Fruit fly (Drosophila melanogaster) whole organism, embryonic: ENCODE results near the gene sdk.
A peak's percentile ranks its signal among the peaks of the same experiment; 100 is the strongest.

Experiments
- Antp ChIP-seq: fragments of 200-800 bp; sonication (Bioruptor generic); optimal IDR thresholded peaks from 3 replicates; lab custom pipeline; 2016; ENCODE audit warnings: missing biosample characterization, missing genetic modification characterization
- B-H1 ChIP-seq: fragments of 200-800 bp; sonication (Bioruptor generic); IDR thresholded peaks from 3 replicates; pipeline ENCODE4 v1.3.6; 2022; ENCODE audit warnings: missing biosample characterization, missing genetic modification characterization
- Bgb ChIP-seq: fragments of 200-800 bp; sonication (Bioruptor generic); IDR thresholded peaks from 2 replicates; pipeline ENCODE4 v1.3.6; 2022; ENCODE audit warnings: missing biosample characterization, missing genetic modification characterization; ENCODE audit not compliant: partially characterized antibody
- CG11247 ChIP-seq: fragments of 200-800 bp; sonication (Bioruptor generic); IDR thresholded peaks from 2 replicates; pipeline ENCODE4 v1.3.6; 2022; ENCODE audit warnings: missing biosample characterization, missing genetic modification characterization
- CG12219 ChIP-seq: fragments of 200-800 bp; sonication (Bioruptor generic); optimal IDR thresholded peaks from 3 replicates; lab custom pipeline; 2018; ENCODE audit warnings: missing biosample characterization, mild to moderate bottlenecking, missing genetic modification characterization
- CG12299 ChIP-seq: fragments of 200-800 bp; sonication (Bioruptor generic); optimal IDR thresholded peaks from 2 replicates; lab custom pipeline; 2018; ENCODE audit warnings: missing biosample characterization, mild to moderate bottlenecking, missing genetic modification characterization
- CG12659 ChIP-seq: fragments of 200-800 bp; sonication (Bioruptor generic); optimal IDR thresholded peaks from 3 replicates; lab custom pipeline; 2017; ENCODE audit warnings: mild to moderate bottlenecking, missing biosample characterization, missing genetic modification reagents, missing genetic modification characterization
- CG12942 ChIP-seq: fragments of 200-800 bp; sonication (Bioruptor generic); optimal IDR thresholded peaks from 3 replicates; lab custom pipeline; 2016; ENCODE audit warnings: missing biosample characterization, missing genetic modification characterization
- CG13424 ChIP-seq: fragments of 200-800 bp; sonication (Bioruptor generic); optimal IDR thresholded peaks from 2 replicates; lab custom pipeline; 2019; ENCODE audit warnings: missing biosample characterization, mild to moderate bottlenecking, missing genetic modification characterization, moderate library complexity
- CG14014 ChIP-seq: fragments of 200-800 bp; sonication (Bioruptor generic); IDR thresholded peaks from 2 replicates; pipeline ENCODE4 v1.3.6; 2022; ENCODE audit warnings: missing biosample characterization, missing genetic modification characterization
- CG15011 ChIP-seq: fragments of 200-800 bp; sonication (Bioruptor generic); optimal IDR thresholded peaks from 3 replicates; lab custom pipeline; 2018; ENCODE audit warnings: missing biosample characterization, mild to moderate bottlenecking, missing genetic modification characterization
- CG1832 ChIP-seq: fragments of 200-800 bp; sonication (Bioruptor generic); optimal IDR thresholded peaks from 2 replicates; lab custom pipeline; 2017; ENCODE audit warnings: missing biosample characterization, mild to moderate bottlenecking, missing genetic modification characterization, inconsistent platforms
- CG32532 ChIP-seq: fragments of 200-800 bp; sonication (Bioruptor generic); IDR thresholded peaks from 2 replicates; pipeline ENCODE4 v1.3.6; 2022; ENCODE audit warnings: missing biosample characterization, missing genetic modification characterization
- CG33557 ChIP-seq: fragments of 200-800 bp; sonication (Bioruptor generic); optimal IDR thresholded peaks from 2 replicates; lab custom pipeline; 2019; ENCODE audit warnings: missing biosample characterization, mild to moderate bottlenecking, missing genetic modification characterization, moderate library complexity
- CG3847 ChIP-seq: fragments of 200-800 bp; sonication (Bioruptor generic); IDR thresholded peaks from 2 replicates; pipeline ENCODE4 v1.3.6; 2022; ENCODE audit warnings: missing biosample characterization, missing genetic modification characterization
- CG4404 ChIP-seq: fragments of 200-800 bp; sonication (Bioruptor generic); IDR thresholded peaks from 2 replicates; pipeline ENCODE4 v1.3.6; 2022; ENCODE audit warnings: missing biosample characterization, missing genetic modification characterization
- CG4730 ChIP-seq: fragments of 200-800 bp; sonication (Bioruptor generic); IDR thresholded peaks from 2 replicates; pipeline ENCODE4 v1.3.6; 2022; ENCODE audit warnings: missing biosample characterization, missing genetic modification characterization
- CG4820 ChIP-seq: fragments of 200-800 bp; sonication (Bioruptor generic); optimal IDR thresholded peaks from 3 replicates; lab custom pipeline; 2016; ENCODE audit warnings: missing biosample characterization, missing genetic modification characterization
- CG5245 ChIP-seq: fragments of 200-800 bp; sonication (Bioruptor generic); optimal IDR thresholded peaks from 3 replicates; lab custom pipeline; 2016; ENCODE audit warnings: missing biosample characterization, missing genetic modification characterization
- CG7556 ChIP-seq: fragments of 200-800 bp; sonication (Bioruptor generic); optimal IDR thresholded peaks from 2 replicates; lab custom pipeline; 2017; ENCODE audit warnings: missing biosample characterization, mild to moderate bottlenecking, missing genetic modification characterization
- CG8290 ChIP-seq, 3 experiments: fragments of 200-800 bp; sonication (Bioruptor generic); optimal IDR thresholded peaks; 2 replicates each; lab custom pipeline; 2016 to 2019; ENCODE audit warnings: missing biosample characterization in 3 of 3, missing genetic modification characterization in 3 of 3, mild to moderate bottlenecking in 2 of 3, moderate library complexity in 1 of 3
- CG9609 ChIP-seq: fragments of 200-800 bp; sonication (Bioruptor generic); optimal IDR thresholded peaks from 3 replicates; lab custom pipeline; 2016; ENCODE audit warnings: missing biosample characterization, missing genetic modification characterization
- CG9817 ChIP-seq: fragments of 200-800 bp; sonication (Bioruptor generic); optimal IDR thresholded peaks from 2 replicates; lab custom pipeline; 2018; ENCODE audit warnings: missing biosample characterization, mild to moderate bottlenecking, missing genetic modification characterization, moderate library complexity
- CG9932 ChIP-seq: fragments of 200-800 bp; sonication (Bioruptor generic); IDR thresholded peaks from 2 replicates; pipeline ENCODE4 v1.3.6; 2022; ENCODE audit warnings: missing biosample characterization, missing genetic modification characterization
- E2f2 ChIP-seq: fragments of 200-800 bp; sonication (Bioruptor generic); IDR thresholded peaks from 2 replicates; pipeline ENCODE4 v1.3.6; 2022; ENCODE audit warnings: missing biosample characterization, missing genetic modification characterization
- HLHmδ ChIP-seq: fragments of 200-800 bp; sonication (Bioruptor generic); optimal IDR thresholded peaks from 2 replicates; lab custom pipeline; 2018; ENCODE audit warnings: missing biosample characterization, mild to moderate bottlenecking, missing genetic modification characterization, moderate library complexity
- HmgZ ChIP-seq: fragments of 200-800 bp; sonication (Bioruptor generic); optimal IDR thresholded peaks from 2 replicates; lab custom pipeline; 2018; ENCODE audit warnings: missing biosample characterization, mild to moderate bottlenecking, missing genetic modification characterization
- Hmr ChIP-seq: fragments of 200-800 bp; sonication (Bioruptor generic); optimal IDR thresholded peaks from 3 replicates; lab custom pipeline; 2017; ENCODE audit warnings: mild to moderate bottlenecking, missing biosample characterization, missing genetic modification reagents, missing genetic modification characterization
- Hmx ChIP-seq: fragments of 200-800 bp; sonication (Bioruptor generic); optimal IDR thresholded peaks from 2 replicates; lab custom pipeline; 2016; ENCODE audit warnings: missing biosample characterization, missing genetic modification characterization
- Hr3 ChIP-seq: fragments of 200-800 bp; sonication (Bioruptor generic); optimal IDR thresholded peaks from 3 replicates; lab custom pipeline; 2016; ENCODE audit warnings: missing biosample characterization, missing genetic modification characterization
- Lpt ChIP-seq: fragments of >200 bp; optimal IDR thresholded peaks from 2 replicates; lab custom pipeline; 2018; ENCODE audit warnings: missing biosample characterization, missing genetic modification characterization
- Poxn ChIP-seq: fragments of 200-800 bp; sonication (Bioruptor generic); IDR thresholded peaks from 2 replicates; pipeline ENCODE4 v1.3.6; 2022; ENCODE audit warnings: missing biosample characterization, missing genetic modification characterization
- Sox100B ChIP-seq: fragments of 200-800 bp; sonication (Bioruptor generic); optimal IDR thresholded peaks from 3 replicates; lab custom pipeline; 2018; ENCODE audit warnings: missing biosample characterization, mild to moderate bottlenecking, missing genetic modification characterization
- Sox102F ChIP-seq: fragments of 200-800 bp; sonication (Bioruptor generic); optimal IDR thresholded peaks from 2 replicates; lab custom pipeline; 2018; ENCODE audit warnings: missing biosample characterization, mild to moderate bottlenecking, missing genetic modification characterization, moderate library complexity
- Sry-β ChIP-seq: fragments of 200-800 bp; sonication (Bioruptor generic); optimal IDR thresholded peaks from 2 replicates; lab custom pipeline; 2018; ENCODE audit warnings: missing biosample characterization, mild to moderate bottlenecking, missing genetic modification characterization, moderate library complexity
- ash1 ChIP-seq: fragments of 200-800 bp; sonication (Bioruptor generic); optimal IDR thresholded peaks from 2 replicates; lab custom pipeline; 2018; ENCODE audit warnings: missing biosample characterization, mild to moderate bottlenecking, missing genetic modification characterization
- bowl ChIP-seq: fragments of 200-800 bp; sonication (Bioruptor generic); IDR thresholded peaks from 2 replicates; pipeline ENCODE4 v1.3.6; 2022; ENCODE audit warnings: missing biosample characterization, missing genetic modification characterization
- caup ChIP-seq: fragments of 200-800 bp; sonication (Bioruptor generic); optimal IDR thresholded peaks from 3 replicates; lab custom pipeline; 2017; ENCODE audit warnings: missing biosample characterization, mild to moderate bottlenecking, missing genetic modification characterization, moderate library complexity; ENCODE audit not compliant: severe bottlenecking
- crc ChIP-seq: fragments of 200-800 bp; sonication (Bioruptor generic); optimal IDR thresholded peaks from 2 replicates; lab custom pipeline; 2016; ENCODE audit warnings: missing biosample characterization, missing genetic modification characterization
- ewg ChIP-seq: fragments of 200-800 bp; sonication (Bioruptor generic); optimal IDR thresholded peaks from 3 replicates; lab custom pipeline; 2017; ENCODE audit warnings: mild to moderate bottlenecking, missing biosample characterization, missing genetic modification reagents, missing genetic modification characterization
- exex ChIP-seq: fragments of 200-800 bp; sonication (Bioruptor generic); optimal IDR thresholded peaks from 4 replicates; lab custom pipeline; 2018; ENCODE audit warnings: missing biosample characterization, mild to moderate bottlenecking, missing genetic modification characterization, moderate library complexity
- hb ChIP-seq: fragments of 200-800 bp; sonication (Bioruptor generic); IDR thresholded peaks from 3 replicates; pipeline ENCODE4 v1.3.6; 2022; ENCODE audit warnings: missing biosample characterization, missing genetic modification characterization; ENCODE audit not compliant: partially characterized antibody
- hkb ChIP-seq, 2 experiments: fragments of 200-800 bp in 1 of 2; fragments of >200 bp in 1 of 2; sonication (Bioruptor generic) in 1 of 2; IDR thresholded peaks in 1 of 2; optimal IDR thresholded peaks in 1 of 2; 2 replicates each; pipeline versions ENCODE4 v1.3.6 to Lab custom; 2017 to 2022; ENCODE audit warnings: missing biosample characterization in 1 of 2, missing genetic modification characterization in 1 of 2
- lbe ChIP-seq: fragments of 200-800 bp; sonication (Bioruptor generic); optimal IDR thresholded peaks from 2 replicates; lab custom pipeline; 2016; ENCODE audit warnings: missing biosample characterization, mild to moderate bottlenecking, missing genetic modification characterization
- lmd ChIP-seq: fragments of 200-800 bp; sonication (Bioruptor generic); IDR thresholded peaks from 2 replicates; pipeline ENCODE4 v1.3.6; 2022; ENCODE audit warnings: missing biosample characterization, missing genetic modification characterization
- p53 ChIP-seq: fragments of 200-800 bp; sonication (Bioruptor generic); optimal IDR thresholded peaks from 2 replicates; lab custom pipeline; 2016; ENCODE audit warnings: missing biosample characterization, missing genetic modification characterization
- seq ChIP-seq: fragments of 200-800 bp; sonication (Bioruptor generic); IDR thresholded peaks from 2 replicates; pipeline ENCODE4 v1.3.6; 2022; ENCODE audit warnings: missing biosample characterization, missing genetic modification characterization
- sim ChIP-seq: fragments of 200-800 bp; sonication (Bioruptor generic); IDR thresholded peaks from 2 replicates; pipeline ENCODE4 v1.3.6; 2022; ENCODE audit warnings: missing biosample characterization, missing genetic modification characterization
- sisA ChIP-seq: fragments of 200-800 bp; sonication (Bioruptor generic); IDR thresholded peaks from 2 replicates; pipeline ENCODE4 v1.3.6; 2022; ENCODE audit warnings: missing biosample characterization, missing genetic modification characterization
- unpg ChIP-seq: fragments of 200-800 bp; sonication (Bioruptor generic); optimal IDR thresholded peaks from 3 replicates; lab custom pipeline; 2018; ENCODE audit warnings: missing biosample characterization, mild to moderate bottlenecking, missing genetic modification characterization, moderate library complexity

Gene sdk

DNA sequence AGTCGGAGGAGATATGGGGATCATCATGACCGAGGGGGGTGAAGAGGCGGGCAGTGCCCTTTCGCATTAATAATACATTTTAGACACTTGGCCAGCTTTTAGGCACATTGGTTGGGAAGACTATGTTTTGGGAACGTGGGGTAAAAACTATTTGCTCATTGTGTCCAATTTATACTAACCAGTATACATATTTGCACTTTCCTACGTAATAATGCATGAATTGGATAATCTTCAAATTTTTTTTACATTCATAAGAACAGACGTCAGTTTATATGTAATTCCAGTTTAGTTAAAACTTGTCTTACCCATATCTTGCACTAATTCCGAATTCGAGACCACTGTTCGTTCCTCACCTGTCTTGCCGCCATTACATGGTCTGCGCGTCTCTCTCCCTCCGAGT lies 92.7 kb downstream of the sdk start (continued):
- TF ChIP-seq CG1832 (GFP tag; lab: Kevin White, UChicago) (no peak), E2f2 (GFP tag; lab: Robert Waterston, UW) (no peak), CG9932 (GFP tag; lab: Robert Waterston, UW) (no peak), CG12219 (GFP tag; lab: Kevin White, UChicago) (peak; percentile 6), Lpt (GFP tag; lab: Kevin White, UChicago) (no peak), CG14014 (GFP tag; lab: Robert Waterston, UW) (no peak), CG13424 (tag; lab: Kevin White, UChicago) (peak; percentile 37), HLHmδ (GFP tag; lab: Kevin White, UChicago) (no peak), CG9817 (tag; lab: Kevin White, UChicago) (no peak), ash1 (GFP tag; lab: Kevin White, UChicago) (no peak), CG7556 (peak; percentile 23), p53 (GFP tag; lab: Kevin White, UChicago) (no peak), Sox100B (GFP tag; lab: Kevin White, UChicago) (no peak), Hmr (GFP tag; lab: Kevin White, UChicago) (no peak), CG9609 (GFP tag; lab: Kevin White, UChicago) (no peak), hb (GFP tag; lab: Robert Waterston, UW) (no peak), CG4404 (GFP tag; lab: Robert Waterston, UW) (no peak), lmd (peak; percentile 25; the same call in 1 of the 2 replicates), CG4820 (GFP tag; lab: Kevin White, UChicago) (no peak), Hr3 (peak; percentile 6), hkb (optimal IDR thresholded peaks at IDR 0.05; lab: Kevin White, UChicago) (no peak), hkb (GFP tag; IDR thresholded peaks at IDR 0.05; lab: Robert Waterston, UW) (0 out of 2 replicates have a peak, but pooled peaks have one; percentile 40), Bgb (no peak), sim (GFP tag; lab: Robert Waterston, UW) (no peak), CG12299 (tag; lab: Kevin White, UChicago) (no peak), Poxn (GFP tag; lab: Robert Waterston, UW) (no peak), B-H1 (GFP tag; lab: Robert Waterston, UW) (no peak; the same call in 2 of the 3 replicates), exex (tag; lab: Kevin White, UChicago) (no peak), Sox102F (peak; percentile 30), CG33557 (GFP tag; lab: Kevin White, UChicago) (no peak), CG4730 (GFP tag; lab: Robert Waterston, UW) (no peak), CG15011 (no peak), Sry-β (no peak), crc (no peak), unpg (GFP tag; lab: Kevin White, UChicago) (peak; percentile 45), HmgZ (tag; lab: Kevin White, UChicago) (no peak), ewg (no peak), CG32532 (GFP tag; lab: Robert Waterston, UW) (no peak), Hmx (GFP tag; lab: Kevin White, UChicago) (no peak), CG8290 (GFP tag; optimal IDR thresholded peaks at IDR 0.05; lab: Kevin White, UChicago) (no peak), CG8290 (tag; optimal IDR thresholded peaks at IDR 0.05; lab: Kevin White, UChicago) (no peak), Antp (GFP tag; lab: Kevin White, UChicago) (peak; percentile 0), caup (GFP tag; lab: Kevin White, UChicago) (no peak), seq (GFP tag; lab: Robert Waterston, UW) (no peak), CG12659 (GFP tag; lab: Kevin White, UChicago) (peak; percentile 15), CG11247 (no peak), bowl (GFP tag; lab: Robert Waterston, UW) (no peak), CG5245 (no peak), CG3847 (GFP tag; lab: Robert Waterston, UW) (no peak), sisA (GFP tag; lab: Robert Waterston, UW) (0 out of 2 replicates have a peak, but pooled peaks have one; percentile 21), lbe (GFP tag; lab: Kevin White, UChicago) (peak; percentile 19), CG12942 (GFP tag; lab: Kevin White, UChicago) (no peak)
